Fruit fly (Drosophila melanogaster): ENCODE results near the gene CG43127.

- no peak for TF ChIP-seq CG8478 (optimal IDR thresholded peaks at IDR 0.05)
- TF ChIP-seq CTCF (optimal IDR thresholded peaks at IDR 0.05) = no peak
Observed at dm6 chr3L:10659524-10659923, 34.1 kb upstream of the CG43127 start.
